Fruit fly (Drosophila melanogaster): Measurements from ENCODE around the gene RpL28.

RpL28 gene

dm6 chr3L:3179474-3179873 lies 43.3 kb downstream of the RpL28 start:
- no peak for TF ChIP-seq cnc (optimal IDR thresholded peaks at IDR 0.05)
- TF ChIP-seq CG12768 (GFP tag; optimal IDR thresholded peaks at IDR 0.05), result peak; percentile 18
- TF ChIP-seq pad (GFP tag; optimal IDR thresholded peaks at IDR 0.05), result peak; percentile 36
- TF ChIP-seq tj (GFP tag; optimal IDR thresholded peaks at IDR 0.05), result peak; percentile 69
- peak; percentile 36 for TF ChIP-seq Hr96 (GFP tag; optimal IDR thresholded peaks at IDR 0.05)
- TF ChIP-seq ovo (GFP tag; optimal IDR thresholded peaks at IDR 0.05), result no peak
- peak; percentile 93 for TF ChIP-seq bab1 (GFP tag; optimal IDR thresholded peaks at IDR 0.05)
- TF ChIP-seq CG7101 (tag; optimal IDR thresholded peaks at IDR 0.05), result peak; percentile 68
- peak; percentile 70 for TF ChIP-seq CG14711 (tag; optimal IDR thresholded peaks at IDR 0.05)
- no peak for TF ChIP-seq Mnt (GFP tag; optimal IDR thresholded peaks at IDR 0.05)
- peak; percentile 47 for TF ChIP-seq CG1620 (GFP tag; optimal IDR thresholded peaks at IDR 0.05)
- peak; percentile 27 for TF ChIP-seq CG11617 (GFP tag; optimal IDR thresholded peaks at IDR 0.05)
- TF ChIP-seq Crg-1 (GFP tag; optimal IDR thresholded peaks at IDR 0.05), result peak; percentile 11
- TF ChIP-seq Clk (GFP tag; optimal IDR thresholded peaks at IDR 0.05), result no peak
- TF ChIP-seq CG7045 (GFP tag; optimal IDR thresholded peaks at IDR 0.05), result peak; percentile 78
- TF ChIP-seq cic (GFP tag; optimal IDR thresholded peaks at IDR 0.05), result no peak
- peak; percentile 3 for TF ChIP-seq toe (GFP tag; optimal IDR thresholded peaks at IDR 0.05)
- peak; percentile 73 for TF ChIP-seq CG33017 (tag; optimal IDR thresholded peaks at IDR 0.05)
- TF ChIP-seq CG5204 (GFP tag; optimal IDR thresholded peaks at IDR 0.05), result no peak
- no peak for TF ChIP-seq kay (GFP tag; ENCODE audit: borderline replicate concordance)

dm6 chr3L:3178530-3179096 lies 44.1 kb downstream of the RpL28 start, which contains the start of the genes MnM and Girdin:
Gene MnM (minus strand): TSS chr3L:3178580.
Gene Girdin (plus strand): TSS chr3L:3178930.
- TF ChIP-seq CG12768 (GFP tag; optimal IDR thresholded peaks at IDR 0.05) (peak; percentile 0), CG33017 (tag; optimal IDR thresholded peaks at IDR 0.05) (no peak), kay (GFP tag; ENCODE audit: borderline replicate concordance) (no peak), Clk (GFP tag; optimal IDR thresholded peaks at IDR 0.05) (peak; percentile 9), tj (GFP tag; optimal IDR thresholded peaks at IDR 0.05) (peak; percentile 31), CG1620 (GFP tag; optimal IDR thresholded peaks at IDR 0.05) (peak; percentile 73), CG5204 (GFP tag; optimal IDR thresholded peaks at IDR 0.05) (peak; percentile 62), CG7045 (GFP tag; optimal IDR thresholded peaks at IDR 0.05) (peak; percentile 39), toe (GFP tag; optimal IDR thresholded peaks at IDR 0.05) (peak; percentile 67), Mnt (GFP tag; optimal IDR thresholded peaks at IDR 0.05) (peak; percentile 58), cic (GFP tag; optimal IDR thresholded peaks at IDR 0.05) (no peak), Hr96 (GFP tag; optimal IDR thresholded peaks at IDR 0.05) (peak; percentile 75), pad (GFP tag; optimal IDR thresholded peaks at IDR 0.05) (peak; percentile 62), ovo (GFP tag; optimal IDR thresholded peaks at IDR 0.05) (no peak), cnc (optimal IDR thresholded peaks at IDR 0.05) (no peak), CG14711 (tag; optimal IDR thresholded peaks at IDR 0.05) (peak; percentile 14), CG11617 (GFP tag; optimal IDR thresholded peaks at IDR 0.05) (peak; percentile 66), CG7101 (tag; optimal IDR thresholded peaks at IDR 0.05) (peak; percentile 43), bab1 (GFP tag; optimal IDR thresholded peaks at IDR 0.05) (peak; percentile 23), Crg-1 (GFP tag; optimal IDR thresholded peaks at IDR 0.05) (peak; percentile 54)

- no peak for TF ChIP-seq cic (GFP tag; optimal IDR thresholded peaks at IDR 0.05)
- TF ChIP-seq CG5204 (GFP tag; optimal IDR thresholded peaks at IDR 0.05), result no peak
- TF ChIP-seq CG11617 (GFP tag; optimal IDR thresholded peaks at IDR 0.05), result no peak
- no peak for TF ChIP-seq Clk (GFP tag; optimal IDR thresholded peaks at IDR 0.05)
- TF ChIP-seq toe (GFP tag; optimal IDR thresholded peaks at IDR 0.05), result no peak
- no peak for TF ChIP-seq CG33017 (tag; optimal IDR thresholded peaks at IDR 0.05)
- no peak for TF ChIP-seq CG14711 (tag; optimal IDR thresholded peaks at IDR 0.05)
- no peak for TF ChIP-seq ovo (GFP tag; optimal IDR thresholded peaks at IDR 0.05)
- no peak for TF ChIP-seq CG7101 (tag; optimal IDR thresholded peaks at IDR 0.05)
- no peak for TF ChIP-seq Crg-1 (GFP tag; optimal IDR thresholded peaks at IDR 0.05)
- TF ChIP-seq pad (GFP tag; optimal IDR thresholded peaks at IDR 0.05), result no peak
- no peak for TF ChIP-seq cnc (optimal IDR thresholded peaks at IDR 0.05)
- no peak for TF ChIP-seq CG12768 (GFP tag; optimal IDR thresholded peaks at IDR 0.05)
- TF ChIP-seq kay (GFP tag; ENCODE audit: borderline replicate concordance), result no peak
- no peak for TF ChIP-seq bab1 (GFP tag; optimal IDR thresholded peaks at IDR 0.05)
- no peak for TF ChIP-seq Hr96 (GFP tag; optimal IDR thresholded peaks at IDR 0.05)
- no peak for TF ChIP-seq tj (GFP tag; optimal IDR thresholded peaks at IDR 0.05)
- no peak for TF ChIP-seq Mnt (GFP tag; optimal IDR thresholded peaks at IDR 0.05)
- TF ChIP-seq CG7045 (GFP tag; optimal IDR thresholded peaks at IDR 0.05), result no peak
Observed at dm6 chr3L:3177872-3178271, 44.9 kb downstream of the RpL28 start.

dm6 chr3L:3172445-3172844 lies 50.3 kb downstream of the RpL28 start, which contains the start of gene CG14963:
Gene CG14963 (minus strand): TSS chr3L:3172545.
- TF ChIP-seq ovo (GFP tag; optimal IDR thresholded peaks at IDR 0.05) (no peak), cic (GFP tag; optimal IDR thresholded peaks at IDR 0.05) (no peak), CG1620 (GFP tag; optimal IDR thresholded peaks at IDR 0.05) (no peak), kay (GFP tag; ENCODE audit: borderline replicate concordance) (no peak), CG7045 (GFP tag; optimal IDR thresholded peaks at IDR 0.05) (no peak), CG7101 (tag; optimal IDR thresholded peaks at IDR 0.05) (no peak), tj (GFP tag; optimal IDR thresholded peaks at IDR 0.05) (no peak)
